Worm (Caenorhabditis elegans): ENCODE results near the gene lys-3.
A peak's percentile ranks its signal among the peaks of the same experiment; 100 is the strongest.

lys-3 gene

DNA sequence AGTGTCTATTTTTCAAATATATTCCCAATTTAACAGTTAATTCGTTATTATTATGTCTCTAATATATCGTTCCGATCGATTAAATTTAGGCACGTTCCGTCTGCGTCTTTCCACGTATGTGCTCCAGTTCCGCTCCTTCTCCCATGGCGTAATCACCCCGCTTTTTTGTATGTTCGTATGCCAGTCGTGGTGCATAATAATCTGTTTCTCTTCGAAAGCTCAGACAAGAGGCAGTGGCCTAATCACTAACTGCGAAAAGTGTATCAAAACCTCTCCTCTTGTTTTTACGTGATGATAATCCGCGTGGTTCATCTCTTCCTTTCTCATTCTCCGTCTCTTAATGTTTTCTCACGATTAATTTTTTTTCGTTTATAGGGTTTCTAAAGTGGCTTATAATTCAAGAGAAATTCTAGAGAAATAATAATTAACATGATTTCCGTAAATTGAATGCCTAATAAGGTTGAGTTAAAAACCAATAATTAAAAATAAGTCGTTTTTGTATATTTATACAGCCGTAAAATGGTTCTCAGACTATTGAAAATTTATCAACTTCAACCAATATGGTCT lies 35.6 kb downstream of the lys-3 start:
- TF ChIP-seq nfya-1 (tag; optimal IDR thresholded peaks at IDR 0.05; ENCODE audit: insufficient read depth) (no peak), ama-1 (optimal IDR thresholded peaks at IDR 0.05) (peak; percentile 75), lsy-12 (tag; optimal IDR thresholded peaks at IDR 0.05) (no peak), fkh-10 (GFP tag; optimal IDR thresholded peaks at IDR 0.05) (no peak)

DNA sequence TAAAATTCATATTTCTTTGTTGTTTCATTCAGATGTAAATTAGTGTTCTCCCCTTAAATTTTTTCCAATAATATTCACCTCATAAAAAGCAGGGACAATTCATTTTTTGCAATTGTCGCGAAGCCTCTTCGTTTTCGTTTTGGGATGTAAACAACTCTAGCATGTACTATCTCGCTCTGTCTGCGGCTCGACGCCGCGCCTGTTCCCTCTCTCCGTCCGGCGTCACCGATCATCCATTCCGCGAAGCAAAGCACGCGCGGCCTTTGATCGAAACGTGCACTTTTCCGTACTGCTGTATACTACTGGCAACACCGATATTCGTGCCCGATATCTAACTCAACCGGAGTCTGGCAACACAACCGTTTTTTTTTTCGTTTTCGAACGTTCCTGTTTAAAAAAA lies 36.4 kb downstream of the lys-3 start:
- TF ChIP-seq elt-2 (tag; optimal IDR thresholded peaks at IDR 0.05) (peak; percentile 19), snpc-4 (tag; optimal IDR thresholded peaks at IDR 0.05) (peak; percentile 10), nfya-1 (tag; optimal IDR thresholded peaks at IDR 0.05; ENCODE audit: insufficient read depth) (peak; percentile 41), elt-1 (tag; optimal IDR thresholded peaks at IDR 0.05) (no peak), hmg-11 (tag; optimal IDR thresholded peaks at IDR 0.05) (peak; percentile 38), pha-4 (tag; optimal IDR thresholded peaks at IDR 0.05) (peak; percentile 67), nhr-43 (tag; optimal IDR thresholded peaks at IDR 0.05; ENCODE audit: poor library complexity, severe bottlenecking) (no peak), fkh-2 (tag; optimal IDR thresholded peaks at IDR 0.05) (no peak), lin-39 (tag; optimal IDR thresholded peaks at IDR 0.05) (peak; percentile 13), pqm-1 (tag; optimal IDR thresholded peaks at IDR 0.05) (no peak), egl-5 (tag; optimal IDR thresholded peaks at IDR 0.05) (no peak), skn-1 (tag; optimal IDR thresholded peaks at IDR 0.05) (no peak), mdl-1 (tag; optimal IDR thresholded peaks at IDR 0.05) (no peak)

- TF ChIP-seq ceh-28 (tag; optimal IDR thresholded peaks at IDR 0.05) (no peak), fkh-10 (GFP tag; optimal IDR thresholded peaks at IDR 0.05) (peak; percentile 57), nfya-1 (tag; optimal IDR thresholded peaks at IDR 0.05; ENCODE audit: insufficient read depth) (peak; percentile 66), lin-39 (tag; optimal IDR thresholded peaks at IDR 0.05) (peak; percentile 94), jun-1 (tag; optimal IDR thresholded peaks at IDR 0.05) (no peak), mdl-1 (tag; optimal IDR thresholded peaks at IDR 0.05) (peak; percentile 89), elt-3 (tag; optimal IDR thresholded peaks at IDR 0.05) (no peak), snpc-4 (tag; optimal IDR thresholded peaks at IDR 0.05) (peak; percentile 18), lsy-12 (tag; optimal IDR thresholded peaks at IDR 0.05) (no peak), lin-15B (tag; optimal IDR thresholded peaks at IDR 0.05) (peak; percentile 34), pha-4 (tag; optimal IDR thresholded peaks at IDR 0.05) (peak; percentile 79), mml-1 (tag; optimal IDR thresholded peaks at IDR 0.05) (no peak), egl-5 (tag; optimal IDR thresholded peaks at IDR 0.05) (peak; percentile 62)
Observed at ce11 chrV:10246443-10246885, 36.9 kb downstream of the lys-3 start.

DNA sequence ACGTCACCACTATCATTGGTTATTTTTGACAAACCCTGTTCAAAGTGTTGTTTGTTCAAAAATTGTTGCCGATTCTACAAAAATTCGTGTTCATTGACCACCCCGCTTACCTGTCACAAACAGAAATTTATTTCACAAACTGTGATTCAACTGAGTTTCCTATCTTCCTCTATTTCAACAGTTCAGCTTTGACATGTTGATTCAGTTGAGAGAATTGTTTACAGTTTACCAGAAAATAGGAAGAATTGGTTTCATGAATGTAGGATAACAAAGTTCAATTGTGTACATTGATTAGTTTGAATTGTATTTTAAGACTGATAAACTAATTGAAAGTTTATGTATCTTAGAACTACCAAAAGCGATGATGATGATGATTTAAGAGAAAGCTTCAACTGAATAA lies 37.7 kb downstream of the lys-3 start:
- TF ChIP-seq ceh-82 (tag; optimal IDR thresholded peaks at IDR 0.05) (no peak), pha-4 (tag; optimal IDR thresholded peaks at IDR 0.05) (peak; percentile 90), nfya-1 (tag; optimal IDR thresholded peaks at IDR 0.05; ENCODE audit: insufficient read depth) (no peak), nhr-43 (tag; optimal IDR thresholded peaks at IDR 0.05; ENCODE audit: poor library complexity, severe bottlenecking) (no peak), fkh-10 (GFP tag; optimal IDR thresholded peaks at IDR 0.05) (no peak), tbx-2 (tag; optimal IDR thresholded peaks at IDR 0.05) (no peak), nhr-237 (tag; optimal IDR thresholded peaks at IDR 0.05) (no peak), unc-39 (tag; optimal IDR thresholded peaks at IDR 0.05) (no peak), nhr-76 (tag; optimal IDR thresholded peaks at IDR 0.05) (no peak), hmg-11 (tag; optimal IDR thresholded peaks at IDR 0.05) (no peak), nhr-67 (tag; optimal IDR thresholded peaks at IDR 0.05) (no peak), elt-2 (tag; optimal IDR thresholded peaks at IDR 0.05) (peak; percentile 38), ceh-9 (tag; optimal IDR thresholded peaks at IDR 0.05) (no peak), pqm-1 (tag; optimal IDR thresholded peaks at IDR 0.05) (peak; percentile 30), mdl-1 (tag; optimal IDR thresholded peaks at IDR 0.05) (no peak), nhr-77 (tag; optimal IDR thresholded peaks at IDR 0.05) (no peak), ceh-28 (tag; optimal IDR thresholded peaks at IDR 0.05) (no peak)

ce11 chrV:10244018-10244720 lies 39.2 kb downstream of the lys-3 start:
- TF ChIP-seq elt-2 (tag; optimal IDR thresholded peaks at IDR 0.05) (peak; percentile 68), ama-1 (optimal IDR thresholded peaks at IDR 0.05) (no peak), pqm-1 (tag; optimal IDR thresholded peaks at IDR 0.05) (peak; percentile 2)

Measured in whole organism, L3 larva.